Fruit fly (Drosophila melanogaster) whole organism, embryonic: ENCODE measurements around the gene Bfc.

Source experiments
- BEAF-32 ChIP-seq: fragments of 200-800 bp; sonication (Bioruptor generic); optimal IDR thresholded peaks from 3 replicates; lab custom pipeline; 2017; ENCODE audit warnings: missing biosample characterization, missing genetic modification characterization, mild to moderate bottlenecking, moderate library complexity, missing genetic modification reagents
- CG11398 ChIP-seq: fragments of 200-800 bp; sonication (Bioruptor generic); optimal IDR thresholded peaks from 2 replicates; lab custom pipeline; 2016; ENCODE audit warnings: missing biosample characterization, missing genetic modification characterization
- CG12942 ChIP-seq: fragments of 200-800 bp; sonication (Bioruptor generic); optimal IDR thresholded peaks from 3 replicates; lab custom pipeline; 2016; ENCODE audit warnings: missing biosample characterization, missing genetic modification characterization
- CG2199 ChIP-seq: fragments of 200-800 bp; sonication (Bioruptor generic); IDR thresholded peaks from 3 replicates; pipeline ENCODE4 v1.3.6; 2022; ENCODE audit warnings: missing biosample characterization, missing genetic modification characterization
- CG7987 ChIP-seq: fragments of 200-800 bp; sonication (Bioruptor generic); optimal IDR thresholded peaks from 2 replicates; lab custom pipeline; 2018; ENCODE audit warnings: missing biosample characterization, mild to moderate bottlenecking, missing genetic modification characterization, moderate library complexity
- Hmr ChIP-seq: fragments of 200-800 bp; sonication (Bioruptor generic); optimal IDR thresholded peaks from 3 replicates; lab custom pipeline; 2017; ENCODE audit warnings: mild to moderate bottlenecking, missing biosample characterization, missing genetic modification reagents, missing genetic modification characterization
- Ssrp ChIP-seq: fragments of 200-800 bp; sonication (Bioruptor generic); optimal IDR thresholded peaks from 2 replicates; lab custom pipeline; 2018; ENCODE audit warnings: missing biosample characterization, mild to moderate bottlenecking, missing genetic modification characterization, moderate library complexity
- bigmax ChIP-seq: fragments of 200-800 bp; sonication (Bioruptor generic); optimal IDR thresholded peaks from 2 replicates; lab custom pipeline; 2018; ENCODE audit warnings: missing biosample characterization, mild to moderate bottlenecking, missing genetic modification characterization
- dpn ChIP-seq, 2 experiments: fragments of 200-800 bp; sonication (Bioruptor generic); optimal IDR thresholded peaks; 3 replicates each; lab custom pipeline; 2016; ENCODE audit warnings: missing biosample characterization in 2 of 2, missing genetic modification characterization in 2 of 2
- hkb ChIP-seq, 2 experiments: fragments of 200-800 bp in 1 of 2; fragments of >200 bp in 1 of 2; sonication (Bioruptor generic) in 1 of 2; IDR thresholded peaks in 1 of 2; optimal IDR thresholded peaks in 1 of 2; 2 replicates each; pipeline versions ENCODE4 v1.3.6 to Lab custom; 2017 to 2022; ENCODE audit warnings: missing biosample characterization in 1 of 2, missing genetic modification characterization in 1 of 2
- jing ChIP-seq: fragments of 200-800 bp; sonication (Bioruptor generic); optimal IDR thresholded peaks from 2 replicates; lab custom pipeline; 2018; ENCODE audit warnings: missing biosample characterization, mild to moderate bottlenecking, missing genetic modification characterization
- p53 ChIP-seq: fragments of 200-800 bp; sonication (Bioruptor generic); optimal IDR thresholded peaks from 2 replicates; lab custom pipeline; 2016; ENCODE audit warnings: missing biosample characterization, missing genetic modification characterization
- stc ChIP-seq: fragments of 200-800 bp; sonication (Bioruptor generic); IDR thresholded peaks from 2 replicates; pipeline ENCODE4 v1.3.6; 2022; ENCODE audit warnings: missing biosample characterization, missing genetic modification characterization
- tll ChIP-seq, 2 experiments: fragments of 200-800 bp in 1 of 2; fragments of >200 bp in 1 of 2; sonication (Bioruptor generic) in 1 of 2; optimal IDR thresholded peaks; 2 replicates each; lab custom pipeline; 2017 to 2019; ENCODE audit warnings: missing biosample characterization in 2 of 2, missing genetic modification characterization in 2 of 2, mild to moderate bottlenecking in 1 of 2, moderate library complexity in 1 of 2

dm6 chr3L:1251712-1252111 is 1.2 kb downstream of the Bfc start, which contains the start of the genes CG9130 and CG9133:
- TF ChIP-seq Ssrp (tag; lab: Kevin White, UChicago) (no peak), CG2199 (GFP tag; lab: Robert Waterston, UW) (no peak), p53 (GFP tag; lab: Kevin White, UChicago) (no peak), BEAF-32 (GFP tag; lab: Kevin White, UChicago) (no peak), Hmr (GFP tag; lab: Kevin White, UChicago) (no peak), stc (GFP tag; lab: Robert Waterston, UW) (no peak), tll (GFP tag; optimal IDR thresholded peaks at IDR 0.05; lab: Kevin White, UChicago) (no peak), dpn (GFP tag; optimal IDR thresholded peaks at IDR 0.05; lab: Kevin White, UChicago) (no peak), CG12942 (GFP tag; lab: Kevin White, UChicago) (no peak), bigmax (GFP tag; lab: Kevin White, UChicago) (no peak), CG7987 (no peak), CG11398 (GFP tag; lab: Kevin White, UChicago) (no peak), hkb (optimal IDR thresholded peaks at IDR 0.05; lab: Kevin White, UChicago) (no peak), hkb (GFP tag; IDR thresholded peaks at IDR 0.05; lab: Robert Waterston, UW) (no peak), jing (no peak)
